Fruit fly (Drosophila melanogaster): Measurements from ENCODE around the gene wrd.

The wrd gene

DNA sequence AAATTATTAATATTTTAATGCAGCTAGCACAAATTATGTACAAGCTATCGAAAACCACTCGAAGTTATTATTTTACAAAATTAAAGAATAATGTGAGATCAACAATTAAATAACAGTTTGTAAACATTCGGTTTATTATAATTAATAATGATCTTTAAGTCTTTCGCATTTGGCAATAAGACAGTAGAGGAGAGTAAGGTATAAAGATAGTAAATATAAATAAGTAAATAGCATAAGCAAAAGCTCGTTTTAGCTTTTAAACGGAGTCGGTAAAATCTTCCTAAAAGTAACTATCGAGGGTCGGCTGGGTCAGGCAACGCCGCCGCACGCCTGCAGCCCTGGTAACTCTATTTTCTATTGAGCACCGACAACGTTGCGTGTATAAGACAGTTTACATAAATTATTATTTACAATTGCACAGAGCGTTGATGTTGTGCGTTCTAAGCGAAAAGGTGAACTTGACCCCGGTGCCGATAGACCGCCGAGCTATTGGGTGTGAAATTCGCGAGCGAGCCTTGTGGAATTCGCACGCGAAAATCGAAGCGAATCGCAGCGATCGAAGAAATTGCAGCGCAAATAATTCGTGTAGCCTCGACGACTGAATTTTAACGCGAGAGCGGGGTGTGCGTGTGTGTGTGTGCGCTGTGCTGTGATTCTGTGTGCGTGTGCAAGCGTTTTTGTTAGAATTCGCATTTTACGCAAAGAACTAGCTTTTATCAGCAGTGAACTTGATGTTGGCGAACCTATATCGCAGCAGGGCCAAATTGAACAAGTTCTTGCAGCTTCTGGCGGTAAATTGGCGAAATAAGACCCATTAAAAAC is at the start of gene wrd:
Gene wrd (plus strand): TSS at position 342 of the 822 bp plus-strand sequence.
- no peak for TF ChIP-seq usp (GFP tag; optimal IDR thresholded peaks at IDR 0.05)
- TF ChIP-seq psq (optimal IDR thresholded peaks at IDR 0.05), result no peak
- TF ChIP-seq EcR (GFP tag; optimal IDR thresholded peaks at IDR 0.05), result no peak

DNA sequence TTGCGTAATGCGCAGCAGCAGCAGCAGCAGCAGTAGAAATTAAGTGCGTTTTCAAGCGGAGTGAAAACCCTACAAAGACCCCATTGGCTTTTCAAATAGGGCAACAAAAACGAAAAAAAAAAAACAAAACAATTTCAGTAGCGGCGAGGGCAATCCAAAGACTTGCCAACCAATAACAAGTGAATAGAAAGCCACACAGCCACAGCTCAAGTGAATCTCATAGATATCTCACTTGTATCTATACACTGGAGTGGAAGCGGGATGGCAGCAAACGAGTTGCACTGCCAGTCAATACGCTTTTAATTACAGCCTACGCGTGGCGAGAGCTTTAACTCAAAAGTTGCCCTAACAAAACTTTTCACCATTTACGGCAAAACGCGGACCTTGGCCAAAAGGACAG is 49.3 kb upstream of the wrd start:
- no peak for TF ChIP-seq pan (optimal IDR thresholded peaks at IDR 0.05)
- TF ChIP-seq CG8478 (optimal IDR thresholded peaks at IDR 0.05), result no peak
- no peak for TF ChIP-seq Dll (optimal IDR thresholded peaks at IDR 0.05)
- TF ChIP-seq psq (optimal IDR thresholded peaks at IDR 0.05), result no peak
- TF ChIP-seq EcR (GFP tag; optimal IDR thresholded peaks at IDR 0.05), result no peak
- TF ChIP-seq usp (GFP tag; optimal IDR thresholded peaks at IDR 0.05), result no peak

DNA sequence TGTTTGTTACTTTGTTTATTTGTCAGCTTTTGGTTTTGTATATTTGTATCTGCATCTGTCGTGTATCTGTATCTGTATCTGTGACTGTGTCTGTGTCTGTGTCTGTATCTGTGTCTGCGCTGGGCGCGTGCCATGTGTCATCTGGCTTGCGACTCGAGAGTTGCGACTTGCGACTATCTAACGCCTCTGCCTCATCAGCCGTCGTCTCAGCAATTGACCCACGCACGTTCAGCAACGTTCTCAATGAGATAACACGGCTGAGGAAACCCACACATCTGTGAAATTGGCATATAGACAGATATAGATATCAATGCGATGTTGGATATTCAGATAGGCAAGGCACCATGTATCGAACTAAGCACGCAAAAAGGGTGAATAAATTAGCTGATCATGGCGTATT is 48.9 kb upstream of the wrd start:
- TF ChIP-seq psq (optimal IDR thresholded peaks at IDR 0.05) (no peak), EcR (GFP tag; optimal IDR thresholded peaks at IDR 0.05) (no peak), usp (GFP tag; optimal IDR thresholded peaks at IDR 0.05) (no peak), CG8478 (optimal IDR thresholded peaks at IDR 0.05) (no peak)

DNA sequence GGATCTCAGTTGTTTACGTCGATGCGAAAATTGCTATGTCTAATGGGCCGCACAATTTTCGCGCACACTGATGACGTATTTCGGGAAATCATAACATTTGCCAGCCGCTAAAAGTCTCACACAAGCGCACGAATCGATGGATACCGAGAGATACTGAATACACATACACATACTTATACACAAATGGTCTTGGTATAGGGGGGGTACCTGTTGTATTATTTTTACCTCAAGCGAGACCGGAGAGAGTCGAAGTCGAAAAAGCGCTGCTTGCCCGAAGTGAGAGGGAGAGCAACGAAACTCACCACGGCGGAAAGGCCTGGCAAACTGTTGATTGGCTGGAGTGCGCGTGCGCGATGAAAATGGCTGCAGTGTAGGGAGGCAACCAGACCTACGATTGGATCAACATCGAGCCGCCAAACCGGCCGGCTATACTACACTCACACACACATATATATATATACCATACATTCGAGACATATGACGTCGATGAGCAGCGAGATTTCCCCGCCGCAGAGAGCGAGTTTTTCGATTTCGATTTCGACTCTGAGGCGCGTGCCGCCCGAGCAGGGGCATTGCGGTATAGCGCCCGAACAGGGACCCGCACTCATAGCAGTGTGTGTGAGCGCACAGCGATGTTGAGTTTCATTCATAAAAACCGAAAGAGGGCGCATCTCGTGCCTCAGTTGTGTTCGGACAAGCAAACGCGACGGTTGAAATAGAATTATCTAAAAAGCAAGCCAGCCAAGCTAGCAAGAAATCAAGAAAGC is 46.0 kb upstream of the wrd start:
- TF ChIP-seq CG8478 (optimal IDR thresholded peaks at IDR 0.05) (peak; percentile 19), psq (optimal IDR thresholded peaks at IDR 0.05) (no peak), Dll (optimal IDR thresholded peaks at IDR 0.05) (peak; percentile 16)

DNA sequence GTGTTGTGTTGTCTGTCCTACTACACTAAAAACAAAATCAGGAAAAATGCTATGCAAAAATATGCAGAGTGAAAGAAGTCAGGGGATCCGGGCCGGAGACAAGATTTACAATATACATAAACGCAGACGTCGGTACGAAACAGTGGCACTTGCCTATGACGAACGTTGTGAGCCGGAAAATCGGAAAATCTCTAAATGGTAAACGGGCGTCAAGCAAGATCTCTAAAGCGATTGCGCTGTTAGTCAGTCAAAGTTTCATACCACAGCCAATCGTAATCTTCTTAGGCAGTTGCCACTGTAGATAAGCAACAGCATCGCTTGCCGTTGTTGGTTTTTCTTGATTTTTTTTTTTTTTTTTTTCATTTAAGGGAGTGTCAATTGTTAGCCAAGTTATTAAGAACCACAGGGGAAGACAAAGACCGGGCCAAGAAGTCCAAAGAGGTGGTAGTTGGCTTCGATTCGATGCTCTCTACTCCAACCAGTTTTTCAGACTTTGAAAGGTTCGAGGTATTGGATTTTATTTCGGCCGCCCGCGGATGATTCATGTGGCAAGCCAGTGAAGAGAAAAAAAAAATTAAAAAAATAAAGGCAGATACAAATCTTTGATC is 42.4 kb upstream of the wrd start:
- TF ChIP-seq CG8478 (optimal IDR thresholded peaks at IDR 0.05), result no peak

DNA sequence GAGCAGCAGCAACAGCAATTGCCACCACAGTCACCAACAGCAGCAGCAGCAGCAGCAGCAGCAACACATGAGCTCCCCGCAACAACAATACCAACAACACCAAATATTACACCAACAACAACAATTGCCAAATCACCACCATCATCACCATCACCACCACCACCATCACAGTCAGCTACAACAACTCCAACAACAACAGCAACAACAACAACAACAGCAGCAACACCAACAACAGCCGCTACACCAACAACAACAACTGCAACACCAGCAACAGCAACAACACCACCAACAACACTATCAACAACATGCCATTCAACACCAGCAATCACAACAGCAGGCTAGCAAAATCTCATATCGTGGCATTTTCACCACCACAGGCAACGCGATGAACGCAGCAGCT is 36.8 kb upstream of the wrd start:
- TF ChIP-seq CG8478 (optimal IDR thresholded peaks at IDR 0.05) (no peak), pan (optimal IDR thresholded peaks at IDR 0.05) (no peak), usp (GFP tag; optimal IDR thresholded peaks at IDR 0.05) (no peak), psq (optimal IDR thresholded peaks at IDR 0.05) (no peak), EcR (GFP tag; optimal IDR thresholded peaks at IDR 0.05) (no peak), Dll (optimal IDR thresholded peaks at IDR 0.05) (no peak)

DNA sequence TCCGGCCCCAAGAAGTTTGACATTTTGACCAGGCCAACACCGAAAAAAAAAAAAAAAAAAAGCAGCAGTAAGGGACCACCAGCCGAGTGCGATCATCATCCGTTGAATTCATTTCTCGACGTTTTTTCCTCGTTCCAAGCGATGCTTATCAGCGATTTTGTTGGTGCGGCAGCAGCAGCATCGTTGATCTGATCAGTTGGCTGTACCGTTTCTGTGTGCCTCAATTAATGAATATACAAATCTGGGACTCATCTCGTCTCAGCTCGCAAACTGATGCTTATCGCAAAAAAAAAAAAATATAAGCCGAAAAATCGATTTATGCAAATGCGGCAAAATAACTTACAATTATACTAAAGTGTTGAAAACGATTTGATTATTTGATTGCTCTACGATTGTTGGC is 22.7 kb upstream of the wrd start:
- no peak for TF ChIP-seq EcR (GFP tag; optimal IDR thresholded peaks at IDR 0.05)
- no peak for TF ChIP-seq CG8478 (optimal IDR thresholded peaks at IDR 0.05)
- no peak for TF ChIP-seq usp (GFP tag; optimal IDR thresholded peaks at IDR 0.05)

DNA sequence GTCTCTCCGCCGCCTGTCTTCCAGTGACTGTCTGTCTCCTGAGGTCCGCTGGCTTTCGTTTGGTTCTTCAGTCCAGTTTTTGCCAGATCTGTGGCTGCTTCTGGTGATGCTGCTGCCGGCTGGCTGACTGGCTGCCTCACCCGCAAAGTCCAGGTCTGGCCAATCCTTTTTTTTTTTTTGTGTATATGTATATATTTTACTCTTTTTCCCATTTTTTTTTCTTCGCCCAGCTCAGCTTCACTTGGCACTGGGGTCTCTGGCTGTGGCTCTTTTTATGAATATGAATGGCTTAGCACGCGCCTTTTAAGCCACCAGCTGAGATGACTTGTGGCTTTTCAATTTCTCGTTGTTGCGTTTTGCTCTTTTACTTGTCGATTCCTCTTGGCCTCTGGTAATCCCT is 20.9 kb upstream of the wrd start:
- TF ChIP-seq psq (optimal IDR thresholded peaks at IDR 0.05), result no peak
- no peak for TF ChIP-seq EcR (GFP tag; optimal IDR thresholded peaks at IDR 0.05)
- TF ChIP-seq pan (optimal IDR thresholded peaks at IDR 0.05), result no peak
- TF ChIP-seq Dll (optimal IDR thresholded peaks at IDR 0.05), result no peak
- TF ChIP-seq usp (GFP tag; optimal IDR thresholded peaks at IDR 0.05), result no peak
- no peak for TF ChIP-seq CG8478 (optimal IDR thresholded peaks at IDR 0.05)

DNA sequence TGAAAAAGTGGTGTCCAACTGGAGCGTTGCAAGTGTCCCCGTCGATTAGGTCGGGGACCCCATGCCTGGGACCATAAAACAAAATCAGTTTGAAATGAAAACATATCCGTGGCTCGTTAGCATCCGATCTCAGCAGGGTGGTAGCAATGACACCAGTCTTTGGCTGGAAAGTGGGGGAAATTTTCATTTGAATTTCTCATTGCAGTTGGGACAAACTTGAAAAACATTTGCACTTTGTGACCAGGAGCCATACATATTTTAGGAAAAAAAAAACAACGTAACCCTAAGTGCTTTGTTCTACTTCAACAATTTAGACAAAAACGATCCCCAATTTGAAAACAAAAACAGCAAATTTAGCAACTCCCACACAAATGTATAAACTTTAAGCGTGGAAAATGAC is 15.7 kb upstream of the wrd start, which contains the start of gene CG14316:
Gene CG14316 (plus strand): TSS at position 301 of the 400 bp plus-strand sequence.
- TF ChIP-seq usp (GFP tag; optimal IDR thresholded peaks at IDR 0.05), result no peak
- no peak for TF ChIP-seq Dll (optimal IDR thresholded peaks at IDR 0.05)
- no peak for TF ChIP-seq CG8478 (optimal IDR thresholded peaks at IDR 0.05)
- TF ChIP-seq EcR (GFP tag; optimal IDR thresholded peaks at IDR 0.05), result no peak
- no peak for TF ChIP-seq psq (optimal IDR thresholded peaks at IDR 0.05)
- no peak for TF ChIP-seq pan (optimal IDR thresholded peaks at IDR 0.05)

DNA sequence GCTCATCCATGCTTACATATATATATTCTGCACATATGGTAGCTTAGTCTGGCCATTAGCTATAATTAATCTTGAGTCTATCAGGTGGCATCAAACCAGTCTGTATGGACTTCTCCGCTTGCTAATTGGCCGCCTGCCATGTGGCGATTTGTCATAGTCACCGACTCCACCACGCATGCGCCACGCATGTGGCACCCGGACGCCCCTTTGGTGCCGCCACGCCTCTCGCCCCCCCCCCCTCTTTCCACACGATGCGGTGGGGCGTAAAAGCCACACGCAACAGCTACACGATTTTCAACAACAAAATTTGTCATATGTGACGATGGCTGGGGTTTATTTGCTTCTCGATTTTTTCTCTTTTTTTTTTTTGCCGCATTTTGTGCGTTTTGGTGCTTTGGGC is 13.9 kb upstream of the wrd start:
- no peak for TF ChIP-seq CG8478 (optimal IDR thresholded peaks at IDR 0.05)
- no peak for TF ChIP-seq EcR (GFP tag; optimal IDR thresholded peaks at IDR 0.05)
- TF ChIP-seq Dll (optimal IDR thresholded peaks at IDR 0.05), result no peak
- no peak for TF ChIP-seq usp (GFP tag; optimal IDR thresholded peaks at IDR 0.05)
- no peak for TF ChIP-seq psq (optimal IDR thresholded peaks at IDR 0.05)
- TF ChIP-seq pan (optimal IDR thresholded peaks at IDR 0.05), result no peak

DNA sequence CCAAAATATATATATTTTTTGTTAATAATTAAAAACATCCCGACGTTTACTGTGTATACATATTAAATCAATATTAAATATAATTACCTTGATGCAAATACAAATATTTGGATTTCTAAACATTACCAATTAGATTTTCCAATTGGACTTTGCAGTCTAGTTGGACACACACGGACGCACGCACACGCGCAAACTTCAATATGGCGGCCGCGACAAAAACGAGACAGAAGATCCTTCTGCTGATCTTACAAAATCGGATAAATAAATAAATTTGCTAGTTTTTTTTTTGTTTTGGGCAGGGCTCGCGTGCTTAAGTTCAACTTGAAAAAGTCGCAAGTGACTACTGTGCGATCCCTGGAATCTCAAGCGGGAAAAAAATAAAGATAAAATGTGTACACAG is 10.9 kb upstream of the wrd start:
- no peak for TF ChIP-seq Dll (optimal IDR thresholded peaks at IDR 0.05)
- TF ChIP-seq CG8478 (optimal IDR thresholded peaks at IDR 0.05), result no peak
- no peak for TF ChIP-seq usp (GFP tag; optimal IDR thresholded peaks at IDR 0.05)
- TF ChIP-seq pan (optimal IDR thresholded peaks at IDR 0.05), result no peak
- no peak for TF ChIP-seq EcR (GFP tag; optimal IDR thresholded peaks at IDR 0.05)
- TF ChIP-seq psq (optimal IDR thresholded peaks at IDR 0.05), result no peak

DNA sequence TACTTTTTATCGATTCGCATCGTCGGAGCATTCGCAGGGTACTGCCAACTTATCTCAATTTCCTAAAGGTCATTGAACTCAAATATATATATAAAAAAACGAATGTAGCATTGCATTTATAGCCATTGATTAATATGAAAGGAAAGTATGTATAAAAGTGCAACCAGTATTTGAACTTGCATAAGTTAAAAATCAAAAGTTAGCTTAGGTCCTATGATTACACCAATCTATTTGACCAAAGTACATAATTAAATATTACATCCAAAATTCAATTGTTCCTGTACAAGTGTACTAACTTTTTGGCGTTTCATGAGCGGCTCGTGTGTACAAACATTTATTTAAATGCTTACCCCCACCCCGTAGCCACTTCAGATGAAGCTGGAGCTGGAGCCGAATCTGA is 10.1 kb upstream of the wrd start:
- TF ChIP-seq EcR (GFP tag; optimal IDR thresholded peaks at IDR 0.05) (no peak), usp (GFP tag; optimal IDR thresholded peaks at IDR 0.05) (no peak), CG8478 (optimal IDR thresholded peaks at IDR 0.05) (no peak), psq (optimal IDR thresholded peaks at IDR 0.05) (no peak), pan (optimal IDR thresholded peaks at IDR 0.05) (no peak), Dll (optimal IDR thresholded peaks at IDR 0.05) (no peak)
